Worm (Caenorhabditis elegans) whole organism, young adult: Measurements from ENCODE around the gene C56G2.22.

ENCODE experiments used
- F22D6.2 ChIP-seq: sonication (generic microtip); optimal IDR thresholded peaks from 2 replicates; lab custom pipeline; 2016; ENCODE audit warnings: mild to moderate bottlenecking, missing genetic modification characterization, missing compliant biosample characterization
- athp-1 ChIP-seq: sonication (generic microtip); optimal IDR thresholded peaks from 2 replicates; lab custom pipeline; 2017; ENCODE audit warnings: mild to moderate bottlenecking, missing genetic modification characterization, missing compliant biosample characterization
- dpl-1 ChIP-seq: fragments of 150-350 bp; optimal IDR thresholded peaks from 2 replicates; lab custom pipeline; 2014; ENCODE audit warnings: missing biosample characterization, missing genetic modification reagents, missing genetic modification characterization

DNA sequence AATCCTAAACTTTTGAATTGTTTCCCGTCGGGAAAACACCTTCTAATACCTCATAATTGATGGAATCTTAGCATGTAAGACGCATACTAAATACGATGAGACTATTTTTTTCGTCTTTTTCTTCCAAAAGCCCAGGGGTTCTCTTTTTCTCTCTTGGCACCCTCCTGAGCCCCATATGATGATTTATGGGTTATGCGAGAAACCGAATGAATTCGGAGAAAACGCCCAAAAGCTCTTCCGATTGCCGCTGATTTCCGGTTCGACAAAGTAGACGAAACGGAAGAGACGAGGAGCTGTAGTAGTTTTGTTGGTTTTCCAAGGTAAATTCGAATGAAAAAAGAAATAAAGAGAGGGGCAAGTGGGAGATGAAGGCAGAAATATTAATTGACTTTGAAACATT lies 34.8 kb upstream of the C56G2.22 start:
- TF ChIP-seq F22D6.2 (tag; lab: Kevin White, UChicago) (no peak), dpl-1 (GFP tag; lab: Kevin White, UChicago) (no peak), athp-1 (no peak)
